Worm (Caenorhabditis elegans): ENCODE measurements around the gene K02D10.8.

DNA sequence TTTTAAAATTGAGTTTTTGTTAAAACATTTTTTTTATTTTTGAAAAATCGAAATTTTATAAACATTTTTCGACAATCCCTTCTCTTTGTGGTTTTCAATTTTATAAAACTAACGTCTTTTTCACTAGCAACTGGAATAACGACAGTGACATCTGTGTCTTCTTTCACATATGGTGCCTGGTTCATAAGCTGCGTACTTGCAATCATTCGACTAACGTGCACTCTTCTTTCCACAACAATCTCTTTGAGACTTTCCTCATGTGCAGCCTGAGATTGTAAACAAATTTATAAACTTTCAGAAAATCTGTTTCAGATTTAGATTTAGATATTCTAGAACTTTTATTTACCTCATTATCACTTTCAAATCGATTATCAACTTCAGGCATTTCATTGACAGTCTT, 21.1 kb upstream of the K02D10.8 start:
- TF ChIP-seq mep-1 (tag; optimal IDR thresholded peaks at IDR 0.05), result no peak
- TF ChIP-seq zip-8 (tag; optimal IDR thresholded peaks at IDR 0.05), result no peak
- no peak for TF ChIP-seq nhr-237 (tag; optimal IDR thresholded peaks at IDR 0.05)
- TF ChIP-seq elt-1 (tag; optimal IDR thresholded peaks at IDR 0.05; ENCODE audit: borderline replicate concordance, insufficient read depth), result no peak
- no peak for TF ChIP-seq nhr-12 (tag; optimal IDR thresholded peaks at IDR 0.05)
- TF ChIP-seq ztf-11 (tag; optimal IDR thresholded peaks at IDR 0.05), result no peak
